Worm (Caenorhabditis elegans) whole organism, mixed stage, embryonic: ENCODE measurements around the gene pha-4.

Source experiments
- M03D4.4 ChIP-seq: sonication (generic microtip); optimal IDR thresholded peaks from 2 replicates; lab custom pipeline; 2017; ENCODE audit warnings: mild to moderate bottlenecking, missing genetic modification characterization, missing compliant biosample characterization
- bed-3 ChIP-seq: fragments of 200-800 bp; sonication (Bioruptor generic); optimal IDR thresholded peaks from 3 replicates; lab custom pipeline; 2018; ENCODE audit warnings: mild to moderate bottlenecking, missing genetic modification characterization, moderate library complexity, missing compliant biosample characterization
- blmp-1 ChIP-seq: fragments of 150-350 bp; optimal IDR thresholded peaks from 2 replicates; lab custom pipeline; 2014; ENCODE audit warnings: missing biosample characterization, missing genetic modification characterization
- ceh-39 ChIP-seq: fragments of 150-350 bp; optimal IDR thresholded peaks from 2 replicates; lab custom pipeline; 2014; ENCODE audit warnings: missing biosample characterization, missing genetic modification characterization
- ceh-43 ChIP-seq: fragments of 200-800 bp; sonication (Bioruptor generic); optimal IDR thresholded peaks from 2 replicates; lab custom pipeline; 2018; ENCODE audit warnings: mild to moderate bottlenecking, missing genetic modification characterization, moderate library complexity, missing compliant biosample characterization
- ceh-83 ChIP-seq: fragments of 200-800 bp; sonication (Bioruptor generic); optimal IDR thresholded peaks from 2 replicates; lab custom pipeline; 2018; ENCODE audit warnings: mild to moderate bottlenecking, missing genetic modification characterization, missing compliant biosample characterization
- ces-1 ChIP-seq: fragments of 150-350 bp; optimal IDR thresholded peaks from 2 replicates; lab custom pipeline; 2014; ENCODE audit warnings: missing biosample characterization, missing genetic modification reagents, missing genetic modification characterization
- drap-1 ChIP-seq: fragments of 200-800 bp; sonication (Bioruptor generic); optimal IDR thresholded peaks from 3 replicates; lab custom pipeline; 2018; ENCODE audit warnings: mild to moderate bottlenecking, missing genetic modification characterization, missing compliant biosample characterization
- elt-3 ChIP-seq: fragments of 150-350 bp; optimal IDR thresholded peaks from 2 replicates; lab custom pipeline; 2014; ENCODE audit warnings: missing biosample characterization, missing genetic modification characterization
- hlh-1 ChIP-seq: fragments of 150-350 bp; optimal IDR thresholded peaks from 2 replicates; lab custom pipeline; 2014; ENCODE audit warnings: missing biosample characterization, missing genetic modification reagents, missing genetic modification characterization
- lin-13 ChIP-seq: fragments of 150-350 bp; optimal IDR thresholded peaks from 2 replicates; lab custom pipeline; 2014; ENCODE audit warnings: missing biosample characterization, missing genetic modification characterization
- lin-32 ChIP-seq: fragments of 200-800 bp; sonication (Bioruptor generic); optimal IDR thresholded peaks from 2 replicates; lab custom pipeline; 2018; ENCODE audit warnings: mild to moderate bottlenecking, missing genetic modification characterization, missing compliant biosample characterization
- lsy-2 ChIP-seq: fragments of 150-350 bp; optimal IDR thresholded peaks from 2 replicates; lab custom pipeline; 2014; ENCODE audit warnings: missing biosample characterization, missing genetic modification characterization
- mab-5 ChIP-seq: fragments of 150-350 bp; optimal IDR thresholded peaks from 2 replicates; lab custom pipeline; 2014; ENCODE audit warnings: missing biosample characterization, missing genetic modification characterization
- mep-1 ChIP-seq: fragments of 150-350 bp; optimal IDR thresholded peaks from 2 replicates; lab custom pipeline; 2017; ENCODE audit warnings: missing biosample characterization, missing genetic modification reagents, missing genetic modification characterization, inconsistent platforms
- mls-2 ChIP-seq: sonication (generic microtip); optimal IDR thresholded peaks from 2 replicates; lab custom pipeline; 2016; ENCODE audit warnings: mild to moderate bottlenecking, missing genetic modification characterization, moderate library complexity, missing compliant biosample characterization
- nhr-12 ChIP-seq: fragments of 150-350 bp; optimal IDR thresholded peaks from 2 replicates; lab custom pipeline; 2014; ENCODE audit warnings: missing biosample characterization, missing genetic modification characterization
- nhr-2 ChIP-seq: fragments of 150-350 bp; optimal IDR thresholded peaks from 2 replicates; lab custom pipeline; 2014; ENCODE audit warnings: missing biosample characterization, missing genetic modification characterization
- nhr-237 ChIP-seq: fragments of 150-350 bp; optimal IDR thresholded peaks from 2 replicates; lab custom pipeline; 2014; ENCODE audit warnings: missing biosample characterization, missing genetic modification characterization
- nhr-28 ChIP-seq: fragments of 150-350 bp; optimal IDR thresholded peaks from 2 replicates; lab custom pipeline; 2014; ENCODE audit warnings: missing biosample characterization, missing genetic modification characterization
- nhr-76 ChIP-seq: sonication (generic microtip); optimal IDR thresholded peaks from 2 replicates; lab custom pipeline; 2017; ENCODE audit warnings: missing biosample characterization, missing genetic modification characterization
- pha-4 ChIP-seq: fragments of 150-350 bp; optimal IDR thresholded peaks from 2 replicates; lab custom pipeline; 2018; ENCODE audit warnings: missing biosample characterization, missing genetic modification reagents, missing genetic modification characterization
- sem-2 ChIP-seq: fragments of 200-800 bp; sonication (Bioruptor generic); optimal IDR thresholded peaks from 2 replicates; lab custom pipeline; 2018; ENCODE audit warnings: mild to moderate bottlenecking, missing genetic modification characterization, missing compliant biosample characterization
- snpc-4 ChIP-seq: fragments of 150-350 bp; optimal IDR thresholded peaks from 2 replicates; lab custom pipeline; 2014; ENCODE audit warnings: missing biosample characterization, missing genetic modification characterization
- tbx-8 ChIP-seq: fragments of 200-800 bp; sonication (Bioruptor generic); optimal IDR thresholded peaks from 2 replicates; lab custom pipeline; 2018; ENCODE audit warnings: mild to moderate bottlenecking, missing genetic modification characterization, moderate library complexity, missing compliant biosample characterization
- unc-39 ChIP-seq: fragments of 150-350 bp; optimal IDR thresholded peaks from 2 replicates; lab custom pipeline; 2014; ENCODE audit warnings: missing biosample characterization, missing genetic modification characterization
- unc-62 ChIP-seq: fragments of 150-350 bp; optimal IDR thresholded peaks from 2 replicates; lab custom pipeline; 2014; ENCODE audit warnings: missing biosample characterization, missing genetic modification reagents, missing genetic modification characterization
- zip-8 ChIP-seq: fragments of 150-350 bp; optimal IDR thresholded peaks from 2 replicates; lab custom pipeline; 2014; ENCODE audit warnings: missing biosample characterization, missing genetic modification characterization

The pha-4 gene

DNA sequence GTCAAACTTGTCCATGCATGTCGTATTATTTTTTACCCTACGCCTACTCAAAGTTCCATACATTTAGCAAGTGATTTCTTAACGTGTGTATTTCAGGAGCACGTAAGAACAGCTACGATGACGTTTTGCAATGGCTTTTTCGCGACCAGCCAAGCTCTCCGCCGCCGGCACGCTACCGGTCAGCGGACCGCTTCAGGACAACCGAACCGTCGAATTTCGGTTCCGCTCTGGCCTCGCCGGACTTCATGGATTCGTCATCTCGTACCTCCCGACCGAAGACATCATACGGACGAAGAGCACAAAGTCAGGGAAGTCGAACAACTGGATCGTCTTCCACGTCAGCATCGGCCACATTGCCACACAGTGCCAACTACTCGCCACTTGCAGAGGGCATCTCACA, 30.8 kb downstream of the pha-4 start:
- TF ChIP-seq M03D4.4, result no peak
- TF ChIP-seq hlh-1, result no peak
- no peak for TF ChIP-seq mab-5 (tag; lab: Kevin White, UChicago)
- TF ChIP-seq tbx-8, result no peak
- no peak for TF ChIP-seq ceh-83 (GFP tag; lab: Kevin White, UChicago)
- no peak for TF ChIP-seq mls-2 (tag; lab: Kevin White, UChicago)
- no peak for TF ChIP-seq nhr-76 (tag; lab: Kevin White, UChicago)
- no peak for TF ChIP-seq nhr-12
- no peak for TF ChIP-seq lin-13 (tag; lab: Kevin White, UChicago)
- TF ChIP-seq elt-3 (tag; lab: Kevin White, UChicago), result no peak

ce11 chrV:20785050-20785847, 32.4 kb downstream of the pha-4 start:
- TF ChIP-seq ceh-43 (GFP tag; lab: Kevin White, UChicago), result no peak
- TF ChIP-seq, all 35 proteins: peak for 0

DNA sequence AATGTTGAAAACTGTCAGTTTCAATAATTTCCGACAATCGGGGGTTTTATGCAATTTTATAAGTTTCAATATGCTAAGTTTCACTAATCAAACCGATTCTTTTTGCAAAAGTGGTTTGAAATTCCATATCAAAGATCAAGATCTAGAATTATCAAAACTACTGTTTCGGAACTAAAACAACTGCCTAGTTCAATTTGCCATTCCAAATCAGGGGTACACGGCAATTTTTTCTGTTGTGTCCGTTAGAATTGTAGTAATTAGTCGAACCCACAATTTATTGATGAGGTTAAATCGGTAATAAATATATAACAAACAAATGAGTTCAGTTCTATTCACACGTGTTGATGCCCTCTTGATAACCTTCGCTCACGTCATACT, 33.0 kb downstream of the pha-4 start:
- TF ChIP-seq lsy-2 (no peak), mls-2 (tag; lab: Kevin White, UChicago) (no peak), nhr-2 (tag; lab: Kevin White, UChicago) (no peak), mab-5 (tag; lab: Kevin White, UChicago) (no peak), blmp-1 (tag; lab: Kevin White, UChicago) (no peak), ceh-39 (no peak), ceh-43 (GFP tag; lab: Kevin White, UChicago) (no peak), lin-32 (GFP tag; lab: Kevin White, UChicago) (no peak), bed-3 (GFP tag; lab: Kevin White, UChicago) (no peak), pha-4 (no peak), snpc-4 (tag; lab: Kevin White, UChicago) (no peak), hlh-1 (no peak), nhr-28 (tag; lab: Kevin White, UChicago) (no peak), mep-1 (tag; lab: Kevin White, UChicago) (no peak), nhr-76 (tag; lab: Kevin White, UChicago) (no peak), nhr-237 (tag; lab: Kevin White, UChicago) (no peak), unc-62 (no peak), sem-2 (no peak), unc-39 (tag; lab: Kevin White, UChicago) (no peak), zip-8 (tag; lab: Kevin White, UChicago) (no peak)

DNA sequence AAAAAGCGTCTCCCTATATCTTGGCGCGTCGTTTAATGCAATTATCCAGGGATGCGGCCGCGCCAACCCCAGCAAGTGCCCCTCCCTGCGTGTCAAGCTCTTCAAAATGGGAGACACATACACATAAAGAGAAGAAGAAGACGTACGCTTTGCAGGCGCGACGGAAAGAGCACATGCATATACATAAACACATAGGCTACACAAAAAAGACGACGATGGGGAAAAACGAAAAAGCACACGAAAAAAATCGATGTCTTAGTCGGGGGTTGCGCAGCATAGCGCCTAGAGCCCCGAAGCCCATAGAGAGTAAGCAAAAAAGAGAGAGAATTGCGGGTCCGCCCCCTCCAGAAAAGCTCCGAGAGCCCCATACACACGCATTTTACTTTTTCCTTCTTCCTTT, 36.3 kb downstream of the pha-4 start, which contains the start of gene tpan-1:
TSS of gene tpan-1 (plus strand) at position 398 of the 400 bp plus-strand sequence.
- TF ChIP-seq blmp-1 (tag; lab: Kevin White, UChicago) (no peak), unc-39 (tag; lab: Kevin White, UChicago) (no peak), ces-1 (GFP tag; lab: Kevin White, UChicago) (peak; percentile 88), drap-1 (peak; percentile 41), lsy-2 (no peak)

DNA sequence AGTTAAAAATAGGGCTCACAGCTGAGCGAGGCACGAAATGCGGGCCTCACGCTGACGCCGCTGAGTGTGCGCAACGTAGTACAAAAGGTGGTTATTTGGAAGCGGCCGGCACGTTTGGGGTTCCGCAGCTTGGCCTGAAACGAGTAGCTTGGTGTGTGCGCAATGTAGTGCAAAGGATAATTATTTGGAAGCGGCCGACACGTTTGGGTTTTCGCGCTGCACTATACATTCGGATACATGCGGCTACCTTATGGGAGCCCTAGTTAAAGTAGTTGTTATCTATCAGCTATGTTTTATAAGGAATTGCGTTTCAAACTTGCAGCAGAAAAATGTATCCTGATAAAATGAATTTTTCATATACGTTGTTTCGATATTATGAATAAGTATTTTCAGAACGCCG, 37.2 kb downstream of the pha-4 start, which contains the start of gene Y44A6D.1:
TSS of gene Y44A6D.1 (minus strand) at position 23 of the 400 bp plus-strand sequence.
- no peak for TF ChIP-seq nhr-2 (tag; lab: Kevin White, UChicago)
- no peak for TF ChIP-seq nhr-12
- no peak for TF ChIP-seq tbx-8
- TF ChIP-seq drap-1, result peak; percentile 39

DNA sequence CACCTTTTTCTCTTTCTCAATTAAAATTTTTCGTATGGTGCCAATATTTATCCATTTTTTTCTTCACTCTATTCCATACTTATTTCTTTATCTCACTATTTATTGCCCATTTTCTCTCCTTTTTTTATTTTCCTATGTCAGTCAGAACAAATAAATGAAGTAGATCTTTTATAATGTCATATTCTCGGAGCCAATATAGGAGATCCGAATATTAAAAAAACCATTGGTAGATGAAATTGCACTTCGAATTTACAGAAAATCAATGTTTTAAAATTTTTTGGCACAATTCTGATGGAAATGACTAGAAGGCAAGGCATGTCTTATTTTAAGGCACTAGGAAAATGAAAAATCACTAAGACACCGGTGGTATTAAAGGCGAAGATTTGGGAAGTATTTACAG, 37.8 kb downstream of the pha-4 start:
- TF ChIP-seq M03D4.4 (no peak), nhr-237 (tag; lab: Kevin White, UChicago) (no peak), zip-8 (tag; lab: Kevin White, UChicago) (no peak), elt-3 (tag; lab: Kevin White, UChicago) (no peak), ces-1 (GFP tag; lab: Kevin White, UChicago) (no peak), unc-39 (tag; lab: Kevin White, UChicago) (no peak), nhr-76 (tag; lab: Kevin White, UChicago) (no peak), ceh-43 (GFP tag; lab: Kevin White, UChicago) (no peak), snpc-4 (tag; lab: Kevin White, UChicago) (no peak), nhr-2 (tag; lab: Kevin White, UChicago) (no peak)
